Worm (Caenorhabditis elegans) whole organism, L3 larva: ENCODE data around the gene pals-23.

Experiments
- R02D3.7 ChIP-seq: fragments of 150-350 bp; optimal IDR thresholded peaks from 2 replicates; lab custom pipeline; 2014; ENCODE audit warnings: missing biosample characterization, missing genetic modification characterization
- aly-2 ChIP-seq: fragments of 150-350 bp; optimal IDR thresholded peaks from 2 replicates; lab custom pipeline; 2014; ENCODE audit warnings: missing biosample characterization, missing genetic modification characterization
- ama-1 ChIP-seq: fragments of 150-350 bp; optimal IDR thresholded peaks from 2 replicates; lab custom pipeline; 2018
- ceh-28 ChIP-seq: fragments of 150-350 bp; optimal IDR thresholded peaks from 2 replicates; lab custom pipeline; 2014; ENCODE audit warnings: missing biosample characterization, missing genetic modification reagents, missing genetic modification characterization
- ceh-82 ChIP-seq: fragments of 150-350 bp; optimal IDR thresholded peaks from 2 replicates; lab custom pipeline; 2014; ENCODE audit warnings: missing biosample characterization, missing genetic modification characterization
- ceh-9 ChIP-seq: sonication (generic microtip); optimal IDR thresholded peaks from 2 replicates; lab custom pipeline; 2018; ENCODE audit warnings: missing biosample characterization, missing genetic modification characterization
- daf-12 ChIP-seq: fragments of 150-350 bp; optimal IDR thresholded peaks from 2 replicates; lab custom pipeline; 2014; ENCODE audit warnings: missing biosample characterization, missing genetic modification reagents, missing genetic modification characterization
- egl-27 ChIP-seq: sonication (generic microtip); optimal IDR thresholded peaks from 4 replicates; lab custom pipeline; 2017; ENCODE audit warnings: missing biosample characterization, missing genetic modification reagents, missing genetic modification characterization
- egl-5 ChIP-seq: fragments of 150-350 bp; optimal IDR thresholded peaks from 2 replicates; lab custom pipeline; 2017; ENCODE audit warnings: missing biosample characterization, missing genetic modification reagents, missing genetic modification characterization, inconsistent platforms
- elt-1 ChIP-seq: fragments of 150-350 bp; optimal IDR thresholded peaks from 2 replicates; lab custom pipeline; 2014; ENCODE audit warnings: missing biosample characterization, missing genetic modification characterization
- elt-2 ChIP-seq: sonication (generic microtip); optimal IDR thresholded peaks from 2 replicates; lab custom pipeline; 2016; ENCODE audit warnings: missing genetic modification reagents, mild to moderate bottlenecking, missing genetic modification characterization, missing compliant biosample characterization
- elt-3 ChIP-seq, 3 experiments: fragments of 150-350 bp in 1 of 3; sonication (generic microtip) in 2 of 3; optimal IDR thresholded peaks; 2 replicates in 2 of 3; 4 replicates in 1 of 3; lab custom pipeline; 2014 to 2017; ENCODE audit warnings: missing biosample characterization in 3 of 3, missing genetic modification characterization in 3 of 3
- eor-1 ChIP-seq, 2 experiments: fragments of 150-350 bp; optimal IDR thresholded peaks; 2 replicates each; lab custom pipeline; 2014 to 2018; ENCODE audit warnings: missing biosample characterization in 2 of 2, missing genetic modification characterization in 2 of 2
- fkh-10 ChIP-seq: sonication (generic microtip); optimal IDR thresholded peaks from 2 replicates; lab custom pipeline; 2017; ENCODE audit warnings: missing biosample characterization, missing genetic modification reagents, missing genetic modification characterization
- fkh-2 ChIP-seq: fragments of 150-350 bp; optimal IDR thresholded peaks from 2 replicates; lab custom pipeline; 2014; ENCODE audit warnings: missing biosample characterization, missing genetic modification reagents, missing genetic modification characterization
- fos-1 ChIP-seq: fragments of 150-350 bp; optimal IDR thresholded peaks from 2 replicates; lab custom pipeline; 2014; ENCODE audit warnings: missing biosample characterization, missing genetic modification characterization
- hmg-11 ChIP-seq: sonication (generic microtip); optimal IDR thresholded peaks from 2 replicates; lab custom pipeline; 2016; ENCODE audit warnings: missing genetic modification characterization, missing compliant biosample characterization
- jun-1 ChIP-seq: fragments of 150-350 bp; optimal IDR thresholded peaks from 2 replicates; lab custom pipeline; 2014; ENCODE audit warnings: missing biosample characterization, missing genetic modification reagents, missing genetic modification characterization
- lin-15B ChIP-seq: fragments of 150-350 bp; optimal IDR thresholded peaks from 2 replicates; lab custom pipeline; 2014; ENCODE audit warnings: missing biosample characterization, missing genetic modification characterization
- lsy-12 ChIP-seq: sonication (generic microtip); optimal IDR thresholded peaks from 2 replicates; lab custom pipeline; 2016; ENCODE audit warnings: mild to moderate bottlenecking, missing genetic modification characterization, missing compliant biosample characterization
- mml-1 ChIP-seq: fragments of 150-350 bp; sonication (generic microtip); optimal IDR thresholded peaks from 3 replicates; lab custom pipeline; 2014; ENCODE audit warnings: missing biosample characterization, missing genetic modification characterization
- nfya-1 ChIP-seq: sonication (generic microtip); optimal IDR thresholded peaks from 2 replicates; lab custom pipeline; 2017; ENCODE audit warnings: missing genetic modification characterization, mild to moderate bottlenecking, missing compliant biosample characterization, antibody characterized with exemption, moderate library complexity; ENCODE audit not compliant: insufficient read depth
- nhr-11 ChIP-seq: fragments of 150-350 bp; optimal IDR thresholded peaks from 2 replicates; lab custom pipeline; 2014; ENCODE audit warnings: missing biosample characterization, missing genetic modification characterization
- nhr-12 ChIP-seq: fragments of 150-350 bp; optimal IDR thresholded peaks from 2 replicates; lab custom pipeline; 2014; ENCODE audit warnings: missing biosample characterization, missing genetic modification characterization
- nhr-237 ChIP-seq: fragments of 150-350 bp; optimal IDR thresholded peaks from 2 replicates; lab custom pipeline; 2014; ENCODE audit warnings: missing biosample characterization, missing genetic modification characterization
- nhr-25 ChIP-seq: sonication (generic microtip); optimal IDR thresholded peaks from 2 replicates; lab custom pipeline; 2017; ENCODE audit warnings: missing biosample characterization, missing genetic modification characterization
- nhr-28 ChIP-seq: fragments of 150-350 bp; optimal IDR thresholded peaks from 2 replicates; lab custom pipeline; 2014; ENCODE audit warnings: missing biosample characterization, missing genetic modification characterization
- nhr-67 ChIP-seq: fragments of 150-350 bp; optimal IDR thresholded peaks from 2 replicates; lab custom pipeline; 2014; ENCODE audit warnings: missing biosample characterization, missing genetic modification characterization
- nhr-76 ChIP-seq: fragments of 150-350 bp; sonication (generic microtip); optimal IDR thresholded peaks from 5 replicates; lab custom pipeline; 2014; ENCODE audit warnings: missing biosample characterization, missing genetic modification characterization
- nhr-77 ChIP-seq: fragments of 150-350 bp; optimal IDR thresholded peaks from 2 replicates; lab custom pipeline; 2014; ENCODE audit warnings: missing biosample characterization, missing genetic modification characterization
- pqm-1 ChIP-seq: fragments of 150-350 bp; optimal IDR thresholded peaks from 2 replicates; lab custom pipeline; 2017; ENCODE audit warnings: missing biosample characterization, missing genetic modification characterization, inconsistent platforms
- sea-2 ChIP-seq: fragments of 150-350 bp; sonication (generic microtip); optimal IDR thresholded peaks from 4 replicates; lab custom pipeline; 2014; ENCODE audit warnings: missing biosample characterization, missing genetic modification reagents, missing genetic modification characterization
- skn-1 ChIP-seq: fragments of 150-350 bp; optimal IDR thresholded peaks from 2 replicates; lab custom pipeline; 2014; ENCODE audit warnings: missing biosample characterization, missing genetic modification characterization
- snpc-4 ChIP-seq: fragments of 150-350 bp; optimal IDR thresholded peaks from 2 replicates; lab custom pipeline; 2014; ENCODE audit warnings: missing biosample characterization, missing genetic modification characterization
- tbx-2 ChIP-seq: sonication (generic microtip); optimal IDR thresholded peaks from 2 replicates; lab custom pipeline; 2016; ENCODE audit warnings: mild to moderate bottlenecking, missing genetic modification characterization, missing compliant biosample characterization
- unc-62 ChIP-seq: fragments of 150-350 bp; sonication (generic microtip); optimal IDR thresholded peaks from 4 replicates; lab custom pipeline; 2014; ENCODE audit warnings: missing biosample characterization, missing genetic modification reagents, missing genetic modification characterization
- zag-1 ChIP-seq: fragments of 150-350 bp; optimal IDR thresholded peaks from 2 replicates; lab custom pipeline; 2014; ENCODE audit warnings: missing biosample characterization, missing genetic modification characterization
- ztf-11 ChIP-seq: fragments of 150-350 bp; optimal IDR thresholded peaks from 2 replicates; lab custom pipeline; 2014; ENCODE audit warnings: missing biosample characterization, missing genetic modification characterization
- ztf-4 ChIP-seq: fragments of 150-350 bp; optimal IDR thresholded peaks from 2 replicates; lab custom pipeline; 2014; ENCODE audit warnings: missing biosample characterization, missing genetic modification characterization

The pals-23 gene

DNA sequence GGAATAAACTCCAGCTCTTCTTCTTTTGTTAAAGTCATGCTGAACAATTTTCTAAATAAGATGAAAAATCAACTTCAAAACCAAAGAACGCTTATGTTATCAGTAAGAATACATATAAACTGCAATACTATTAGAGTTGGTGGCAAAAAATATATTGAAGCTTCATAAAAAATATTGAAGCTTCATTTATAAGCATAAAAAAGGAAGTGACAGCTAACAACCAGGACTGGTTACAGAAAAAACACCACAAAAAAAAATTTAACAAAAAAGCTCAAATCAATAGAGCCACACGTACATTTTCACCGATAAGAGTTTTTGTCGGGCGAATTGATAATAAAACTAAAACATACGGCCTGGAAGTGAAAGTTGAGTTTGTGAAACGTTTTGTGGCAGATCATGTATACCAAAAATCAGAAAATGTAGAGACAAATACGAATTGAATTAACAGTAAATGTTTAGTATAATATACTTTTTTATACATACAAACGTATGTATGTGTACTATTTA lies 23.0 kb downstream of the pals-23 start, which contains the start of gene sqst-5:
TSS of gene sqst-5 (minus strand) at position 51 of the 507 bp plus-strand sequence.
- no peak for TF ChIP-seq daf-12 (tag; lab: Kevin White, UChicago)
- no peak for TF ChIP-seq egl-5 (tag; lab: Kevin White, UChicago)
- no peak for TF ChIP-seq nhr-11 (tag; lab: Kevin White, UChicago)
- no peak for TF ChIP-seq ama-1 (lab: Kevin White, UChicago)
- no peak for TF ChIP-seq R02D3.7 (tag; lab: Kevin White, UChicago)
- TF ChIP-seq ceh-28 (tag; lab: Kevin White, UChicago), result no peak
- TF ChIP-seq elt-2 (tag; lab: Kevin White, UChicago), result peak; percentile 76
- no peak for TF ChIP-seq nhr-237
- TF ChIP-seq ceh-9, result no peak
- TF ChIP-seq nhr-25, result no peak
- no peak for TF ChIP-seq eor-1 (tag; optimal IDR thresholded peaks at IDR 0.05; lab: Kevin White, UChicago)
- TF ChIP-seq fkh-2 (tag; lab: Kevin White, UChicago), result no peak
- TF ChIP-seq pqm-1 (tag; lab: Kevin White, UChicago), result peak; percentile 59
- TF ChIP-seq lin-15B (tag; lab: Kevin White, UChicago), result no peak
- TF ChIP-seq lsy-12 (tag; lab: Kevin White, UChicago), result no peak

DNA sequence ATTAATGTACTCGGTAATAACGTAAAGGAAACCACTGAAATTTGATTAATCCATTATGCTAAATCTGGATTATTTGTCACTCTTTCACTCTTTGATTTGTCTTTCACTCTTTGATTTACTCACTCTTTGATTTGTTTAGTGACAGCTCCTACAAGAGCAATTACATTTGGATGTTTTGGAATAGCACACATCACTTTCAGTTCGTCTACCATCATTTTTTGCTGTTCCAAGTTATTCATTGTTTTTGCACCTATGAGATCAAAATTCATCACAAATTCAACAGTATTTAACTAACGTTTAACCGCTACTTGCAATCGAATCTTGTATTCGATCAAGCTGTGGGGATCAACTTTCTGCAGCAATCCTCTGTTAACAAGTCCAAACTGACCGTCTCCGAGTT lies 24.6 kb downstream of the pals-23 start:
- TF ChIP-seq egl-27 (no peak), lsy-12 (tag; lab: Kevin White, UChicago) (no peak), skn-1 (tag; lab: Kevin White, UChicago) (no peak)
- TF ChIP-seq, all 47 proteins: peak for 0

DNA sequence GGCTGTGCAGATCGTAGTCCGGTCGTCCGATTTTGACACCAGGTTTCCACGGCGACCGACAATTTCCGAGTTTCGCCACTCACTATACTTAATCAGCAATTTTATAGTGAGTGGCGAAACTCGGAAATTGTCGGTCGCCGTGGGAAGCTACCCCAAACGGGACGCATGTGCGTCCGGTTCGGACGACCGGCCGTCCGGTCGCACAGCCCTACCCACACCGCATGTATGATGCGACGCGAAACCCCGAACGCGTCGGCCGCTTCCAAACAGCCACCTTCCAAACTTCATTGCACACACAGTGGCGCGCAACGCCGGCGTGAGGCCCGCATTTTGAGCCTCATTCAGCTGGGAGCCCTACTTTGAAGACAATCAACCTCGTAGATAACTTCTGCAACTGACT lies 26.5 kb downstream of the pals-23 start:
- TF ChIP-seq ztf-11, result no peak
- TF ChIP-seq aly-2 (tag; lab: Kevin White, UChicago), result no peak
- TF ChIP-seq sea-2 (GFP tag; lab: Kevin White, UChicago), result no peak
- no peak for TF ChIP-seq pqm-1 (tag; lab: Kevin White, UChicago)
- TF ChIP-seq ama-1 (lab: Kevin White, UChicago), result no peak
- no peak for TF ChIP-seq nhr-28 (tag; lab: Kevin White, UChicago)
- no peak for TF ChIP-seq skn-1 (tag; lab: Kevin White, UChicago)
- no peak for TF ChIP-seq nfya-1 (tag; lab: Kevin White, UChicago)
- TF ChIP-seq mml-1 (tag; lab: Kevin White, UChicago), result no peak
- no peak for TF ChIP-seq R02D3.7 (tag; lab: Kevin White, UChicago)
- no peak for TF ChIP-seq zag-1 (tag; lab: Kevin White, UChicago)
- TF ChIP-seq ztf-4 (tag; lab: Kevin White, UChicago), result no peak

DNA sequence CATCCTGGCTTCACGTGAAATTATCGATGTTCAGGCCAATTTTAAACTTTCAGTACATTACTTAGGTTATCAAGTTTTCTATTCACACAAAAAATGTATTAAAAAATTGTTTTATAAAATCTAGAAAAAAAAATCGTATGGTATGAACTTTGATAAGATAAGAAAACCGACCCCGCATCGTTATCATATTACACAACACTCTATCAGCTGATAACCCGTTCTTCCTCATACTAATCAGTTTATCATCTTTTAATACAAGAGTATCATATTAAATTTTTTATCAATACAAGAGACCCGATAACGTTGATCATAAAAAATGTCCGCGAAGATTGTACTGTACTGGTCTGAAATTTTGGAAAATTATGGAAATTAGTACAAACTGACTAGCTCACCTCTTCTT lies 29.6 kb downstream of the pals-23 start:
- TF ChIP-seq ztf-4 (tag; lab: Kevin White, UChicago) (no peak), nhr-12 (tag; lab: Kevin White, UChicago) (no peak), elt-3 (tag; optimal IDR thresholded peaks at IDR 0.05; lab: Kevin White, UChicago) (peak in 2 of 3 experiments; percentile 1 to 56), elt-2 (tag; lab: Kevin White, UChicago) (peak; percentile 100), pqm-1 (tag; lab: Kevin White, UChicago) (peak; percentile 100), tbx-2 (tag; lab: Kevin White, UChicago) (no peak), jun-1 (tag; lab: Kevin White, UChicago) (peak; percentile 98), fkh-10 (no peak), fos-1 (tag; lab: Kevin White, UChicago) (peak; percentile 45), fkh-2 (tag; lab: Kevin White, UChicago) (no peak), egl-27 (peak; percentile 81), lsy-12 (tag; lab: Kevin White, UChicago) (no peak), skn-1 (tag; lab: Kevin White, UChicago) (peak; percentile 26), sea-2 (GFP tag; lab: Kevin White, UChicago) (no peak)

DNA sequence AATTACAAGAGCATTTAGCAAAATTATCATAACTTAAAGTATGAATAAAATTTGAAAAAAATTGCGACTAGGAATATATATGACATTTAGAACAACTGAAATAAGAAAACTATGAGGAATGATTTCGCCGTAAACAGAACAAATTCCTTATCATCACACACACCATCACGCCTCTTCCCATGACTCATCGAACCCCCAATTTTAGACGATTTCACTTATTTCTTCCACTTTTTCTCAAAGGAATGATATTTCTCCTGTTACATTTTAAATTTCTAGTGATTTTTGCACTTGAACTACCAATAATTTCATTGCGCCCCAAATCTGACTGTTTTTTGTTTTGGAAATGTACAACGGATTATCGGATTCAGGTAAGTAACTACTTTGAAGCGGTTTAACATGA lies 32.1 kb downstream of the pals-23 start, which contains the start of the genes zig-13 and ver-1:
TSS of gene zig-13 (minus strand) at position 101 of the 400 bp plus-strand sequence.
TSS of gene ver-1 (plus strand) at position 180 of the 400 bp plus-strand sequence.
- no peak for TF ChIP-seq ceh-82 (tag; lab: Kevin White, UChicago)
- no peak for TF ChIP-seq nhr-67
- no peak for TF ChIP-seq snpc-4
- TF ChIP-seq ztf-11, result no peak
- no peak for TF ChIP-seq nhr-237
- TF ChIP-seq nfya-1 (tag; lab: Kevin White, UChicago), result no peak
- TF ChIP-seq fkh-10, result no peak
- TF ChIP-seq unc-62 (GFP tag; lab: Kevin White, UChicago), result no peak
- no peak for TF ChIP-seq ama-1 (lab: Kevin White, UChicago)
- TF ChIP-seq elt-1, result no peak
- TF ChIP-seq mml-1 (tag; lab: Kevin White, UChicago), result no peak
- no peak for TF ChIP-seq nhr-77 (tag; lab: Kevin White, UChicago)
- TF ChIP-seq nhr-76, result no peak
- no peak for TF ChIP-seq hmg-11 (tag; lab: Kevin White, UChicago)
- TF ChIP-seq ceh-28 (tag; lab: Kevin White, UChicago), result no peak
- no peak for TF ChIP-seq elt-2 (tag; lab: Kevin White, UChicago)
- no peak for TF ChIP-seq nhr-28 (tag; lab: Kevin White, UChicago)
- TF ChIP-seq lsy-12 (tag; lab: Kevin White, UChicago), result no peak
- TF ChIP-seq fos-1 (tag; lab: Kevin White, UChicago), result no peak
- TF ChIP-seq, all 47 proteins: peak for 0
